Worm (Caenorhabditis elegans): ENCODE results near the gene R05F9.9.

Gene R05F9.9

ce11 chrII:4856113-4856512 is 45.8 kb downstream of the R05F9.9 start (continued):
- TF ChIP-seq skn-1 (tag; optimal IDR thresholded peaks at IDR 0.05) (peak; percentile 57), unc-98 (GFP tag; IDR thresholded peaks at IDR 0.05) (no peak), fos-1 (tag; optimal IDR thresholded peaks at IDR 0.05) (no peak), ceh-8 (GFP tag; optimal IDR thresholded peaks at IDR 0.05) (no peak), snpc-4 (tag; optimal IDR thresholded peaks at IDR 0.05) (no peak), unc-62 (GFP tag; optimal IDR thresholded peaks at IDR 0.05) (no peak), hlh-4 (tag; optimal IDR thresholded peaks at IDR 0.05) (no peak), pag-3 (tag; optimal IDR thresholded peaks at IDR 0.05; ENCODE audit: borderline replicate concordance, insufficient read depth) (no peak), sox-4 (tag; optimal IDR thresholded peaks at IDR 0.05) (peak; percentile 26), nhr-77 (tag; optimal IDR thresholded peaks at IDR 0.05) (no peak), nhr-19 (GFP tag; conservative IDR thresholded peaks at IDR 0.05) (no peak), alr-1 (tag; optimal IDR thresholded peaks at IDR 0.05; ENCODE audit: borderline replicate concordance) (no peak), dpl-1 (GFP tag; optimal IDR thresholded peaks at IDR 0.05) (peak; percentile 1 to 41 (median 7)), nhr-47 (tag; optimal IDR thresholded peaks at IDR 0.05) (peak; percentile 25), nhr-85 (tag) (peak; percentile 88), nhr-20 (tag; optimal IDR thresholded peaks at IDR 0.05) (peak; percentile 57), nhr-28 (tag; optimal IDR thresholded peaks at IDR 0.05) (no peak), sptf-1 (tag; optimal IDR thresholded peaks at IDR 0.05) (no peak), zag-1 (tag; optimal IDR thresholded peaks at IDR 0.05) (no peak), lin-14 (GFP tag; optimal IDR thresholded peaks at IDR 0.05) (peak; percentile 52), nhr-11 (tag; optimal IDR thresholded peaks at IDR 0.05) (no peak), efl-3 (GFP tag; optimal IDR thresholded peaks at IDR 0.05) (no peak), vab-15 (tag; optimal IDR thresholded peaks at IDR 0.05) (no peak), elt-3 (tag; optimal IDR thresholded peaks at IDR 0.05) (peak in 1 of 6 experiments; percentile 56), ceh-82 (tag; optimal IDR thresholded peaks at IDR 0.05) (no peak), lin-15B (tag; optimal IDR thresholded peaks at IDR 0.05) (no peak), nhr-237 (tag; optimal IDR thresholded peaks at IDR 0.05) (no peak), snu-23 (GFP tag; optimal IDR thresholded peaks at IDR 0.05) (peak; percentile 30), nhr-71 (tag; optimal IDR thresholded peaks at IDR 0.05) (peak; percentile 64), dsc-1 (tag; optimal IDR thresholded peaks at IDR 0.05) (peak; percentile 70)

ce11 chrII:4855489-4855888 is 46.4 kb downstream of the R05F9.9 start:
- TF ChIP-seq rnt-1 (tag; optimal IDR thresholded peaks at IDR 0.05) (peak; percentile 5), lin-14 (GFP tag; optimal IDR thresholded peaks at IDR 0.05) (peak; percentile 65), sptf-1 (tag; optimal IDR thresholded peaks at IDR 0.05) (no peak), isw-1 (GFP tag; IDR thresholded peaks at IDR 0.05) (0 out of 2 replicates have a peak, but pooled peaks have one; percentile 1), efl-1 (optimal IDR thresholded peaks at IDR 0.05) (peak in 1 of 2 experiments; percentile 14), efl-1 (GFP tag; optimal IDR thresholded peaks at IDR 0.05 in 1 of 2) (no peak)

ce11 chrII:4854761-4855160 is 47.1 kb downstream of the R05F9.9 start:
- TF ChIP-seq ets-5 (GFP tag; IDR thresholded peaks at IDR 0.05) (no peak), Y116A8C.19 (tag; optimal IDR thresholded peaks at IDR 0.05; ENCODE audit: borderline replicate concordance) (no peak), zip-4 (GFP tag; optimal IDR thresholded peaks at IDR 0.05) (no peak), rnt-1 (tag; optimal IDR thresholded peaks at IDR 0.05) (no peak), elt-3 (tag; optimal IDR thresholded peaks at IDR 0.05) (no peak), tbx-2 (tag; optimal IDR thresholded peaks at IDR 0.05) (no peak), isw-1 (GFP tag; IDR thresholded peaks at IDR 0.05) (no peak), aha-1 (tag; optimal IDR thresholded peaks at IDR 0.05) (no peak), egl-27 (tag; optimal IDR thresholded peaks at IDR 0.05) (no peak), sup-37 (GFP tag; optimal IDR thresholded peaks at IDR 0.05) (no peak), grh-1 (GFP tag; IDR thresholded peaks at IDR 0.05) (no peak), efl-1 (optimal IDR thresholded peaks at IDR 0.05) (no peak), efl-1 (GFP tag; optimal IDR thresholded peaks at IDR 0.05 in 1 of 2) (peak; percentile 11 to 91), skn-1 (tag; optimal IDR thresholded peaks at IDR 0.05) (peak; percentile 64), nhr-76 (tag; optimal IDR thresholded peaks at IDR 0.05) (no peak), lsy-2 (tag; optimal IDR thresholded peaks at IDR 0.05) (no peak), pag-3 (tag; optimal IDR thresholded peaks at IDR 0.05; ENCODE audit: borderline replicate concordance, insufficient read depth) (no peak), nhr-90 (tag; optimal IDR thresholded peaks at IDR 0.05; ENCODE audit: poor library complexity) (no peak), dpl-1 (GFP tag; optimal IDR thresholded peaks at IDR 0.05) (no peak), alr-1 (tag; optimal IDR thresholded peaks at IDR 0.05; ENCODE audit: borderline replicate concordance) (no peak), C16A3.4 (tag; optimal IDR thresholded peaks at IDR 0.05) (no peak), blmp-1 (tag; optimal IDR thresholded peaks at IDR 0.05) (peak; percentile 19), sox-4 (tag; optimal IDR thresholded peaks at IDR 0.05) (no peak), nhr-12 (tag; optimal IDR thresholded peaks at IDR 0.05) (no peak), vab-15 (tag; optimal IDR thresholded peaks at IDR 0.05) (no peak), snpc-4 (tag; optimal IDR thresholded peaks at IDR 0.05) (no peak), nhr-28 (tag; optimal IDR thresholded peaks at IDR 0.05) (no peak), jun-1 (tag; optimal IDR thresholded peaks at IDR 0.05) (no peak)

Data from whole organism, L1 larva.